Fruit fly (Drosophila melanogaster) whole organism, prepupa: ENCODE results near the gene CG32772.

ENCODE experiments used
- Blimp-1 ChIP-seq: fragments of 200-800 bp; sonication (Bioruptor generic); optimal IDR thresholded peaks from 3 replicates; lab custom pipeline; 2017; ENCODE audit warnings: missing biosample characterization, missing genetic modification characterization, mild to moderate bottlenecking, moderate library complexity, missing genetic modification reagents
- CG10631 ChIP-seq: fragments of 200-800 bp; sonication (Bioruptor generic); optimal IDR thresholded peaks from 2 replicates; lab custom pipeline; 2016; ENCODE audit warnings: missing biosample characterization, missing genetic modification characterization
- CG10669 ChIP-seq: fragments of 200-800 bp; sonication (Bioruptor generic); optimal IDR thresholded peaks from 3 replicates; lab custom pipeline; 2018; ENCODE audit warnings: missing biosample characterization, mild to moderate bottlenecking, missing genetic modification characterization, moderate library complexity
- CG11294 ChIP-seq: fragments of 200-800 bp; sonication (Bioruptor generic); IDR thresholded peaks from 2 replicates; pipeline ENCODE4 v1.3.6; 2022; ENCODE audit warnings: missing biosample characterization, missing genetic modification characterization
- CG11762 ChIP-seq: fragments of 200-800 bp; sonication (Bioruptor generic); optimal IDR thresholded peaks from 3 replicates; lab custom pipeline; 2016; ENCODE audit warnings: missing biosample characterization, missing genetic modification characterization; ENCODE audit not compliant: insufficient read depth
- CG11902 ChIP-seq: fragments of 200-800 bp; sonication (Bioruptor generic); optimal IDR thresholded peaks from 3 replicates; lab custom pipeline; 2016; ENCODE audit warnings: missing biosample characterization, missing genetic modification characterization
- CG1621 ChIP-seq: fragments of 200-800 bp; sonication (Bioruptor generic); optimal IDR thresholded peaks from 3 replicates; lab custom pipeline; 2018; ENCODE audit warnings: missing biosample characterization, mild to moderate bottlenecking, missing genetic modification characterization
- CG16779 ChIP-seq: fragments of 200-800 bp; sonication (Bioruptor generic); optimal IDR thresholded peaks from 3 replicates; lab custom pipeline; 2017; ENCODE audit warnings: missing biosample characterization, mild to moderate bottlenecking, missing genetic modification characterization
- CG3032 ChIP-seq: fragments of 200-800 bp; optimal IDR thresholded peaks from 2 replicates; lab custom pipeline; 2019; ENCODE audit warnings: missing biosample characterization, mild to moderate bottlenecking, missing genetic modification characterization, moderate library complexity
- CG31627 ChIP-seq: fragments of 200-800 bp; sonication (Bioruptor generic); optimal IDR thresholded peaks from 3 replicates; lab custom pipeline; 2016; ENCODE audit warnings: missing biosample characterization, missing genetic modification characterization
- CG32006 ChIP-seq: fragments of 200-800 bp; sonication (Bioruptor generic); optimal IDR thresholded peaks from 3 replicates; lab custom pipeline; 2017; ENCODE audit warnings: missing biosample characterization, mild to moderate bottlenecking, missing genetic modification characterization
- CG34406 ChIP-seq: fragments of 200-800 bp; sonication (Bioruptor generic); optimal IDR thresholded peaks from 3 replicates; lab custom pipeline; 2016; ENCODE audit warnings: missing biosample characterization, missing genetic modification characterization
- CG3919 ChIP-seq: fragments of 200-800 bp; sonication (Bioruptor generic); optimal IDR thresholded peaks from 3 replicates; lab custom pipeline; 2016; ENCODE audit warnings: missing biosample characterization, missing genetic modification characterization
- CG4318 ChIP-seq: fragments of 200-800 bp; sonication (Bioruptor generic); optimal IDR thresholded peaks from 3 replicates; lab custom pipeline; 2017; ENCODE audit warnings: missing biosample characterization, mild to moderate bottlenecking, missing genetic modification characterization
- CG6163 ChIP-seq: fragments of 200-800 bp; sonication (Bioruptor generic); IDR thresholded peaks from 3 replicates; pipeline ENCODE4 v1.3.6; 2022; ENCODE audit warnings: missing biosample characterization, missing genetic modification characterization
- CG6276 ChIP-seq: fragments of 200-800 bp; sonication (Bioruptor generic); optimal IDR thresholded peaks from 2 replicates; lab custom pipeline; 2017; ENCODE audit warnings: missing biosample characterization, mild to moderate bottlenecking, missing genetic modification characterization
- CG6792 ChIP-seq: fragments of 200-800 bp; sonication (Bioruptor generic); optimal IDR thresholded peaks from 3 replicates; lab custom pipeline; 2016; ENCODE audit warnings: missing biosample characterization, missing genetic modification characterization
- CG8119 ChIP-seq: fragments of 200-800 bp; sonication (Bioruptor generic); IDR thresholded peaks from 3 replicates; pipeline ENCODE4 v1.3.6; 2022; ENCODE audit warnings: missing biosample characterization, missing genetic modification characterization
- CG8319 ChIP-seq: fragments of 200-800 bp; sonication (Bioruptor generic); optimal IDR thresholded peaks from 3 replicates; lab custom pipeline; 2016; ENCODE audit warnings: missing biosample characterization, missing genetic modification characterization
- Eip93F ChIP-seq: fragments of 200-800 bp; sonication (Bioruptor generic); optimal IDR thresholded peaks from 2 replicates; lab custom pipeline; 2016; ENCODE audit warnings: missing biosample characterization, mild to moderate bottlenecking, missing genetic modification characterization
- Gug ChIP-seq: fragments of 200-800 bp; sonication (Bioruptor generic); IDR thresholded peaks from 2 replicates; pipeline ENCODE4 v1.3.6; 2022; ENCODE audit warnings: missing biosample characterization, missing genetic modification characterization
- Hr38 ChIP-seq: sonication (Bioruptor generic); optimal IDR thresholded peaks from 2 replicates; lab custom pipeline; 2016; ENCODE audit warnings: missing biosample characterization, missing genetic modification characterization
- Hr39 ChIP-seq: fragments of 200-800 bp; sonication (Bioruptor generic); optimal IDR thresholded peaks from 2 replicates; lab custom pipeline; 2016; ENCODE audit warnings: missing biosample characterization, missing genetic modification characterization
- Lpt ChIP-seq: fragments of 200-800 bp; sonication (Bioruptor generic); optimal IDR thresholded peaks from 3 replicates; lab custom pipeline; 2016; ENCODE audit warnings: missing biosample characterization, missing genetic modification characterization
- OdsH ChIP-seq: fragments of 200-800 bp; sonication (Bioruptor generic); optimal IDR thresholded peaks from 3 replicates; lab custom pipeline; 2016; ENCODE audit warnings: missing biosample characterization, missing genetic modification characterization
- Smox ChIP-seq: fragments of 200-800 bp; sonication (Bioruptor generic); optimal IDR thresholded peaks from 3 replicates; lab custom pipeline; 2016; ENCODE audit warnings: missing biosample characterization, missing genetic modification characterization
- Sox102F ChIP-seq: fragments of 200-800 bp; sonication (Bioruptor generic); optimal IDR thresholded peaks from 2 replicates; lab custom pipeline; 2016; ENCODE audit warnings: missing biosample characterization, mild to moderate bottlenecking, missing genetic modification characterization
- Sox14 ChIP-seq: fragments of 200-800 bp; sonication (Bioruptor generic); optimal IDR thresholded peaks from 3 replicates; lab custom pipeline; 2016; ENCODE audit warnings: missing biosample characterization, missing genetic modification characterization
- achi ChIP-seq: fragments of 200-800 bp; sonication (Bioruptor generic); optimal IDR thresholded peaks from 3 replicates; lab custom pipeline; 2016; ENCODE audit warnings: missing biosample characterization, missing genetic modification characterization
- cyc ChIP-seq: fragments of 200-800 bp; sonication (Bioruptor generic); optimal IDR thresholded peaks from 3 replicates; lab custom pipeline; 2016; ENCODE audit warnings: missing biosample characterization, missing genetic modification characterization
- dac ChIP-seq: fragments of 200-800 bp; sonication (Bioruptor generic); optimal IDR thresholded peaks from 2 replicates; lab custom pipeline; 2017; ENCODE audit warnings: missing biosample characterization, mild to moderate bottlenecking, missing genetic modification characterization
- dsx ChIP-seq: fragments of 200-800 bp; optimal IDR thresholded peaks from 3 replicates; lab custom pipeline; 2019; ENCODE audit warnings: missing biosample characterization, mild to moderate bottlenecking, missing genetic modification characterization, moderate library complexity; ENCODE audit not compliant: poor library complexity, severe bottlenecking
- esn ChIP-seq: fragments of 200-800 bp; sonication (Bioruptor generic); optimal IDR thresholded peaks from 2 replicates; lab custom pipeline; 2016; ENCODE audit warnings: missing biosample characterization, mild to moderate bottlenecking, missing genetic modification characterization, moderate library complexity
- fd59A ChIP-seq: fragments of 200-800 bp; sonication (Bioruptor generic); optimal IDR thresholded peaks from 2 replicates; lab custom pipeline; 2017; ENCODE audit warnings: missing biosample characterization, mild to moderate bottlenecking, missing genetic modification characterization, missing genetic modification reagents
- fd85E ChIP-seq: fragments of 200-800 bp; sonication (Bioruptor generic); optimal IDR thresholded peaks from 3 replicates; lab custom pipeline; 2016; ENCODE audit warnings: missing biosample characterization, missing genetic modification characterization
- fkh ChIP-seq: fragments of 200-800 bp; sonication (Bioruptor generic); optimal IDR thresholded peaks from 3 replicates; lab custom pipeline; 2017; ENCODE audit warnings: missing biosample characterization, mild to moderate bottlenecking, missing genetic modification characterization, moderate library complexity
- lz ChIP-seq: fragments of 200-800 bp; sonication (Bioruptor generic); optimal IDR thresholded peaks from 3 replicates; lab custom pipeline; 2016; ENCODE audit warnings: missing biosample characterization, missing genetic modification characterization
- net ChIP-seq: fragments of 200-800 bp; sonication (Bioruptor generic); optimal IDR thresholded peaks from 3 replicates; lab custom pipeline; 2016; ENCODE audit warnings: missing biosample characterization, missing genetic modification characterization
- pdm3 ChIP-seq: fragments of 200-800 bp; sonication (Bioruptor generic); optimal IDR thresholded peaks from 3 replicates; lab custom pipeline; 2016; ENCODE audit warnings: missing biosample characterization, missing genetic modification characterization
- salr ChIP-seq, 2 experiments: fragments of 200-800 bp; sonication (Bioruptor generic); optimal IDR thresholded peaks; 3 replicates each; lab custom pipeline; 2016 to 2018; ENCODE audit warnings: missing biosample characterization in 2 of 2, missing genetic modification characterization in 2 of 2, mild to moderate bottlenecking in 1 of 2
- svp ChIP-seq: fragments of 200-800 bp; sonication (Bioruptor generic); peaks from one replicate; lab custom pipeline; 2016; ENCODE audit warnings: missing biosample characterization, missing genetic modification characterization
- topi ChIP-seq: fragments of 200-800 bp; sonication (Bioruptor generic); optimal IDR thresholded peaks from 3 replicates; lab custom pipeline; 2016; ENCODE audit warnings: missing biosample characterization, missing genetic modification characterization
- vri ChIP-seq: fragments of 200-800 bp; sonication (Bioruptor generic); optimal IDR thresholded peaks from 3 replicates; lab custom pipeline; 2016; ENCODE audit warnings: missing biosample characterization, mild to moderate bottlenecking, missing genetic modification characterization

CG32772 gene

dm6 chrX:4909938-4910778, 1.3 kb downstream of the CG32772 start (continued):
- TF ChIP-seq salr (GFP tag; optimal IDR thresholded peaks at IDR 0.05; lab: Kevin White, UChicago): peak; percentile 100
- peak; percentile 100 for TF ChIP-seq OdsH
- TF ChIP-seq esn (GFP tag; lab: Kevin White, UChicago): peak; percentile 100
- peak; percentile 99 for TF ChIP-seq achi (GFP tag; lab: Kevin White, UChicago)
- peak; percentile 97 for TF ChIP-seq fkh (GFP tag; lab: Kevin White, UChicago)
- TF ChIP-seq CG11762 (GFP tag; lab: Kevin White, UChicago): peak; percentile 100
- TF ChIP-seq CG34406: peak; percentile 100
- peak; percentile 100 for TF ChIP-seq CG10669 (GFP tag; lab: Kevin White, UChicago)
- peak; percentile 100 for TF ChIP-seq CG8319 (GFP tag; lab: Kevin White, UChicago)
- peak; percentile 100 for TF ChIP-seq svp (GFP tag; lab: Kevin White, UChicago)
- TF ChIP-seq Smox (GFP tag; lab: Kevin White, UChicago): peak; percentile 100
- peak; percentile 100 for TF ChIP-seq CG4318
- peak; percentile 100 for TF ChIP-seq Sox102F (GFP tag; lab: Kevin White, UChicago)
- peak; percentile 100 for TF ChIP-seq Sox14 (GFP tag; lab: Kevin White, UChicago)
- peak; percentile 100 for TF ChIP-seq CG1621 (tag; lab: Kevin White, UChicago)
- peak; percentile 100 for TF ChIP-seq CG6792 (GFP tag; lab: Kevin White, UChicago)
- peak; percentile 100 for TF ChIP-seq CG6163
- peak; percentile 100 for TF ChIP-seq CG32006 (GFP tag; lab: Kevin White, UChicago)
- TF ChIP-seq, all 60 proteins: peak for 60

DNA sequence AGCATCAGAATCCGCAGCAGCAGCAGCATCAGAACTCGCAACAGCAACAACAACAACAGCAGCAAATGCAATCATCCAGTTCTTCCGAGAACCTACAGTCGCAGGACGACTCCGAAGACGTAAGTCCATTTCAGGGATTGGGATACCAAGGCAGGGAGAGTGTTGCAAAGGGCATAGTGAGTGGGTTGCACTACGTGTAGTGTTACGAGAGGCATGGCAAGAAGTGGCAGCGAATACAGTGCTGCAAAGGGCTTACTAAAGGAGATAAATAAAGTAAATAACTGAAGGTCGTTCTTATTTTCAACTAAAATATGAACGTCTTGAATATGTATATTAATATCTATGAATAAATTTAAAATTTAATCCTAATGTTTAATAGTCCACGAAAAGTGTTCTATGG, 2.2 kb downstream of the CG32772 start:
- TF ChIP-seq vri (GFP tag; lab: Kevin White, UChicago) (no peak), svp (GFP tag; lab: Kevin White, UChicago) (no peak), CG8119 (GFP tag; lab: Robert Waterston, UW) (no peak), CG10669 (GFP tag; lab: Kevin White, UChicago) (no peak), CG8319 (GFP tag; lab: Kevin White, UChicago) (no peak)
- TF ChIP-seq, all 60 proteins: peak for 0

dm6 chrX:4911765-4912245, 2.9 kb downstream of the CG32772 start:
- TF ChIP-seq dsx (GFP tag; lab: Kevin White, UChicago) (peak; percentile 78), CG3919 (GFP tag; lab: Kevin White, UChicago) (peak; percentile 65), CG10631 (peak; percentile 70), net (GFP tag; lab: Kevin White, UChicago) (peak; percentile 73), CG11294 (GFP tag; lab: Robert Waterston, UW) (peak; percentile 20; the same call in 1 of the 2 replicates), fd59A (GFP tag; lab: Kevin White, UChicago) (peak; percentile 64), CG34406 (peak; percentile 76), CG6163 (peak; percentile 83), svp (GFP tag; lab: Kevin White, UChicago) (peak; percentile 86), vri (GFP tag; lab: Kevin White, UChicago) (peak; percentile 36), pdm3 (GFP tag; lab: Kevin White, UChicago) (peak; percentile 81), CG3032 (tag; lab: Kevin White, UChicago) (peak; percentile 77), cyc (GFP tag; lab: Kevin White, UChicago) (peak; percentile 64), topi (GFP tag; lab: Kevin White, UChicago) (peak; percentile 81), CG8319 (GFP tag; lab: Kevin White, UChicago) (peak; percentile 48), salr (GFP tag; optimal IDR thresholded peaks at IDR 0.05; lab: Kevin White, UChicago) (peak; percentile 51 to 87), CG6276 (peak; percentile 87), Blimp-1 (GFP tag; lab: Kevin White, UChicago) (peak; percentile 41), Eip93F (GFP tag; lab: Kevin White, UChicago) (peak; percentile 49), Lpt (GFP tag; lab: Kevin White, UChicago) (peak; percentile 82), Hr39 (GFP tag; lab: Kevin White, UChicago) (peak; percentile 65), CG16779 (peak; percentile 91), lz (GFP tag; lab: Kevin White, UChicago) (peak; percentile 62), dac (GFP tag; lab: Kevin White, UChicago) (peak; percentile 69), fd85E (no peak), CG31627 (peak; percentile 66), CG8119 (GFP tag; lab: Robert Waterston, UW) (peak; percentile 85), esn (GFP tag; lab: Kevin White, UChicago) (peak; percentile 80), CG1621 (tag; lab: Kevin White, UChicago) (peak; percentile 52), CG11902 (GFP tag; lab: Kevin White, UChicago) (peak; percentile 35), Hr38 (GFP tag; lab: Kevin White, UChicago) (no peak), CG32006 (GFP tag; lab: Kevin White, UChicago) (peak; percentile 91), Gug (GFP tag; lab: Robert Waterston, UW) (peak; percentile 73)
